Fruit fly (Drosophila melanogaster) whole organism, embryonic: Measurements from ENCODE around the gene pot.

Experiments
- CG10267 ChIP-seq: fragments of 200-800 bp; sonication (Bioruptor generic); optimal IDR thresholded peaks from 2 replicates; lab custom pipeline; 2018; ENCODE audit warnings: missing biosample characterization, mild to moderate bottlenecking, missing genetic modification characterization, moderate library complexity
- CG6854 ChIP-seq: fragments of 200-800 bp; sonication (Bioruptor generic); optimal IDR thresholded peaks from 3 replicates; lab custom pipeline; 2017; ENCODE audit warnings: missing biosample characterization, mild to moderate bottlenecking, missing genetic modification characterization
- Lpt ChIP-seq: fragments of >200 bp; optimal IDR thresholded peaks from 2 replicates; lab custom pipeline; 2018; ENCODE audit warnings: missing biosample characterization, missing genetic modification characterization
- Sin3A ChIP-seq: fragments of >200 bp; optimal IDR thresholded peaks from 2 replicates; lab custom pipeline; 2018
- dmrt11E ChIP-seq: fragments of 200-800 bp; sonication (Bioruptor generic); optimal IDR thresholded peaks from 3 replicates; lab custom pipeline; 2018; ENCODE audit warnings: missing biosample characterization, mild to moderate bottlenecking, missing genetic modification characterization, moderate library complexity
- gfzf ChIP-seq: fragments of 200-800 bp; sonication (Bioruptor generic); optimal IDR thresholded peaks from 2 replicates; lab custom pipeline; 2016; ENCODE audit warnings: missing biosample characterization, mild to moderate bottlenecking, missing genetic modification characterization, moderate library complexity
- grn ChIP-seq: fragments of 200-800 bp; sonication (Bioruptor generic); optimal IDR thresholded peaks from 3 replicates; lab custom pipeline; 2017; ENCODE audit warnings: missing biosample characterization, missing genetic modification characterization
- nerfin-1 ChIP-seq: fragments of 200-800 bp; sonication (Bioruptor generic); optimal IDR thresholded peaks from 3 replicates; lab custom pipeline; 2019; ENCODE audit warnings: missing biosample characterization, mild to moderate bottlenecking, missing genetic modification characterization, moderate library complexity

DNA sequence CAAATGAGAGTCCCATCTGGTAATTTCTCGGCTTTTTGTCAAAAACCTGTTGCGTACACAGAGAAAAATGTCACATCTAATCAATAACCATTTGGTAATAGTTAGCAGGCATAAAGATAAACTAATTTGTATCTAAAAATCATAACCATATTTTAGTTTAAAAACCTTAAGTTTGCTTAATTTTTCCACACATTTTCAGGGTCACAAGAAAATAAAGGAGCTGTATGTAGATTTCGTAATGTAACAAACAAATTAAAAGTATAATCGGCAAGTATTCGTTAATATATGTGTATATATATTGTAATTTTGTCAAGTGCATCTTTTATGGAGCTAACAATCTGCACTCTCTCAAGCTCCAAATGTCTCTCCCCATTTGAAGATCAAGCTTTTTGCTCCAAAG, 3.9 kb upstream of the pot start:
- TF ChIP-seq CG10267 (tag; lab: Kevin White, UChicago) (peak; percentile 88), grn (GFP tag; lab: Kevin White, UChicago) (peak; percentile 29), Sin3A (no peak), Lpt (no peak), nerfin-1 (peak; percentile 90), gfzf (no peak), CG6854 (GFP tag; lab: Kevin White, UChicago) (peak; percentile 81), dmrt11E (tag; lab: Kevin White, UChicago) (peak; percentile 81)
